Worm (Caenorhabditis elegans) whole organism, midembryonic: Measurements from ENCODE around the gene sre-48.

ENCODE experiments used
- flt-1 ChIP-seq: fragments of 200-800 bp; sonication (Bioruptor generic); IDR thresholded peaks from 2 replicates; pipeline ENCODE4 v1.3.6; 2022; ENCODE audit warnings: missing genetic modification characterization, missing compliant biosample characterization
- klf-2 ChIP-seq: fragments of 200-800 bp; sonication (Bioruptor generic); conservative IDR thresholded peaks from 2 replicates; pipeline ENCODE4 v1.3.6; 2022; ENCODE audit warnings: missing genetic modification reagents, missing genetic modification characterization, missing compliant biosample characterization
- tab-1 ChIP-seq: fragments of 200-800 bp; sonication (Bioruptor generic); IDR thresholded peaks from 2 replicates; pipeline ENCODE4 v1.3.6; 2022; ENCODE audit warnings: missing genetic modification characterization, missing compliant biosample characterization
- ztf-29 ChIP-seq: fragments of 200-800 bp; sonication (Bioruptor generic); IDR thresholded peaks from 2 replicates; pipeline ENCODE4 v1.3.6; 2022; ENCODE audit warnings: missing genetic modification reagents, missing genetic modification characterization, missing compliant biosample characterization

DNA sequence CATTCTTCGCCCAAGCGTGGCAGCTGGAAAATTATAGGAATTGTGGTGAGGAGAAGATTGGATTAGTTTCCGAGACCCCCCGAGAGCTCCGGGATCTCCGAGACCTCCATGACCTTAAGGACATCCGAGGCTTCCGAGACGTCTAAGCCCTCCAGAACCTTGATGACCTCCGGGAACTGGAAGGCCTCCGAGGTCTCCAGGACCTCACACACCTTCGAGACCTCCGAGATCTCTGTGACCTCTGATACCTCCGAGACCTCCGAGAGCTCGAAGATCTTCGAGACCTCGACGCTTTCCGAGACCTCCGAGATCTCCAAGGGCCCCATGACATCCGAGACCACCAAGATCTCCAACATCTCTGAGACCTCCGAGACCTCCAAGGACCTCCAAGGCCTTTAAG is 2.6 kb upstream of the sre-48 start:
- TF ChIP-seq klf-2 (GFP tag; lab: Robert Waterston, UW) = no peak
- no peak for TF ChIP-seq flt-1 (GFP tag; lab: Robert Waterston, UW)
- no peak for TF ChIP-seq ztf-29 (GFP tag; lab: Robert Waterston, UW)
- TF ChIP-seq tab-1 (GFP tag; lab: Robert Waterston, UW) = no peak
